Worm (Caenorhabditis elegans): Measurements from ENCODE around the gene wrt-9.

DNA sequence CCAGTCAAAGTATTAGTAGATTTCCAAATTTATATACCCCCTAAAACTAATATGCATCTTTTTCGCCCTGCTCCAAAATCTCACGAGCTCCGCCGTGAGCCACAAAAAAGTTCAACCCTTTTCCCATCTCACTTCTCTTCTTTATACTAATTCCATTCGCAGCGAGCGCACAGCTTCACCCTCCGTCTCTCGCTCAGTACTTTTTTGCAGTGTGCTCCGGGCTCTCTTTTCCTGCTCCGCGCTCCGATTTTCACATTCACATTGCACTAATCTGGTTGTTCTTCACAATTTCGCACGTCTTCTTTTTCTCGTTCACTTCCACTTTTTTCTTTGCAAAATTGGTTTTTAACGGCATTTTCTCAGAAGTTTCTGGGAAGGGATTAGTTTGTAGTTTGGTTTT, 22.9 kb downstream of the wrt-9 start:
- peak; percentile 37 for TF ChIP-seq him-1 (tag; optimal IDR thresholded peaks at IDR 0.05)
- no peak for TF ChIP-seq dao-5 (tag; optimal IDR thresholded peaks at IDR 0.05)
- TF ChIP-seq W03F9.2 (tag; optimal IDR thresholded peaks at IDR 0.05), result no peak

All from whole organism, L4/young adult.